Worm (Caenorhabditis elegans): ENCODE results near the gene K04C1.3.
A peak's percentile ranks its signal among the peaks of the same experiment; 100 is the strongest.

K04C1.3 gene

DNA sequence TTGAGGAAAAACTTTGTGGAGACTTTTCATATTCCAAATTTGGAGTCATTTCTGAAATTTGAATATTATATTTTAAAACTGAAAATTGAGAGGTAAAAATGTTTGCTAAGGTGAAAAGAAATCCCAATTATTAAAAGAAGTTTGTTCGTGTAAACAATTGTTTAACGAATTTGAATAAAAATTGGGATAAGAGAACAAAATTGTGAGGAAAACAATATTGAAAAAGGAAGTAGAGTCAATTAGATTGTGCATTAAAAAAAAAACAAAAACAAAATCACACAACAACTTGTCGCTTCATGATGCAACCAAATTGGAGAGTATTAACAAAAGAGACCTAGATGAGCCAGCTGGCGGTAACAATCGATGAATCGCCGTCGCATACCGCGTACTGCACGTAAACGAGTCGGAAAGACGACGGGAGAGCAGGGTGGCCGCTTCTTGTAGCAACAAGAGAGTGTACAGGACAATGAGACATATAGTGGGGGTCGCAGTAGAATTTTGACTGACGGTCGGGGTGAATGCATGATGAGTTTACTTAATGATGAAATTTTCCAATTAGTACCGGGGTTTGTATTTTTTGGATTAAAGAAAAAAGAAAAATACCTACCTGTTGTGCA is at the start of gene K04C1.3:
Gene K04C1.3 (minus strand): TSS at position 51 of the 617 bp plus-strand sequence.
- no peak for TF ChIP-seq R02D3.7 (tag; optimal IDR thresholded peaks at IDR 0.05)
- peak; percentile 3 for TF ChIP-seq elt-2 (tag; optimal IDR thresholded peaks at IDR 0.05)
- no peak for TF ChIP-seq nhr-67 (tag; optimal IDR thresholded peaks at IDR 0.05)
- TF ChIP-seq ceh-9 (tag; optimal IDR thresholded peaks at IDR 0.05) = no peak
- TF ChIP-seq daf-12 (tag; optimal IDR thresholded peaks at IDR 0.05) = no peak
- no peak for TF ChIP-seq eor-1 (tag; optimal IDR thresholded peaks at IDR 0.05)

DNA sequence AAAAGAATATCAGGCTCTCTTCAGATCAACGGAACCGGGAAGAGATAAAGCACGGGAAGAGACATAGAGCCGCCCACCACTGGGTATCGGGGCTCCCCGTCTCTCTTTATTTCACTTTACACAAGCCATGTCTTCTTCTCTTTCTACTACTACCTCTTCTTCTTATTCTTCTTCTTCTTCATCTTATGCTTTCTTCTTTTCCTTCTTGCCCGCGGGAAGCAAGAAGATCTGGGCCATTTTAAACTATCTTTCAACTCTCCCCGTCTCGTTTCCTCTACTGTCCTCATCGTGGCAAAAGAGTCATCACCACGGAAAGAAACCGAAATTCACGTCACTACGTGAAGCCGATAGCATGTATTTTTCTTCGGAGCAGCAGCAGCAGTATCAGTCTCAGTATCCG is 49.4 kb upstream of the K04C1.3 start:
- TF ChIP-seq daf-12 (tag; optimal IDR thresholded peaks at IDR 0.05) (no peak), nhr-237 (tag; optimal IDR thresholded peaks at IDR 0.05) (no peak), elt-1 (tag; optimal IDR thresholded peaks at IDR 0.05) (no peak), ceh-82 (tag; optimal IDR thresholded peaks at IDR 0.05) (no peak)

DNA sequence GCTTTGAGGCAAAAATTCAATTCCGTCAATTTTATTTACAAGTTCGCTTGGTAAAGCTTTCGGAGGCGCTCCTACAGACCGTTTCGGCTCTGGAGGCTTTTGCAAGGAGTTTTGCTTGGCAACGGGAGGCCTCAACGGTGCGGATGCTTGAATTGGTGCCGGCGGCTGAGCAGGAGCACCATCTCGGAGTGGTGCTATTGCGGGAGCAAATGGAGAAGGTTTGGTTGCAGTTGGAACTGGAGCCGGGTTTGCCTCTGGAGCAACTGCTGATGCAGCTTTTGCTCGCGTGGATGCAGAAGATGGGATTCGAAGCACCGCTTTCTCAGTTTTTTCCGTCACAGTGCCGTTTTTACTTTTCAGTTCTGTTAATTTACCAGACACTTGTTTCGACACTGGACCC is 46.8 kb upstream of the K04C1.3 start:
- TF ChIP-seq nhr-28 (tag; optimal IDR thresholded peaks at IDR 0.05) (no peak), nhr-43 (tag; optimal IDR thresholded peaks at IDR 0.05; ENCODE audit: poor library complexity, severe bottlenecking) (no peak), daf-12 (tag; optimal IDR thresholded peaks at IDR 0.05) (no peak), mml-1 (tag; optimal IDR thresholded peaks at IDR 0.05) (no peak)

DNA sequence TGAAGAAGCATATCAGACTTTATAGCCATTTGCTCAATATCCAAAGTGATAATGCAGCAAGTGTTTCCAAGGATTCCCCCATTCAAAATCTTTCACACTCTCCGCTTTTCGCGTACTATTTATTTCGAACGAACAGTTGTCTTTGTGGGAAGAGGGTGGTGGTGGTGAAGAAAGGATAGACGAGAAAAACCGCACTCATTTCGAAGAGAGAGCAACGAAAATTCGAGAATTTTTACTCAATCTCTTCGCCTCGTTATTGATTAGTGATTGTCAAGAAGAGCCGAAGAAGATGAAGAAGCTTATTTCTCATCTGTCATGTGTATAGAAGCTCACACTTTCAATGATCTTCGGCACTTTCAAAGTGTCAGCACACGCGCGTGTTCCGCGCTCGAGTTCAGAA is 44.7 kb upstream of the K04C1.3 start:
- TF ChIP-seq nhr-11 (tag; optimal IDR thresholded peaks at IDR 0.05) = peak; percentile 89
- TF ChIP-seq lin-39 (tag; optimal IDR thresholded peaks at IDR 0.05) = peak; percentile 9
- TF ChIP-seq fkh-10 (GFP tag; optimal IDR thresholded peaks at IDR 0.05) = no peak
- TF ChIP-seq nfya-1 (tag; optimal IDR thresholded peaks at IDR 0.05; ENCODE audit: insufficient read depth) = peak; percentile 14

DNA sequence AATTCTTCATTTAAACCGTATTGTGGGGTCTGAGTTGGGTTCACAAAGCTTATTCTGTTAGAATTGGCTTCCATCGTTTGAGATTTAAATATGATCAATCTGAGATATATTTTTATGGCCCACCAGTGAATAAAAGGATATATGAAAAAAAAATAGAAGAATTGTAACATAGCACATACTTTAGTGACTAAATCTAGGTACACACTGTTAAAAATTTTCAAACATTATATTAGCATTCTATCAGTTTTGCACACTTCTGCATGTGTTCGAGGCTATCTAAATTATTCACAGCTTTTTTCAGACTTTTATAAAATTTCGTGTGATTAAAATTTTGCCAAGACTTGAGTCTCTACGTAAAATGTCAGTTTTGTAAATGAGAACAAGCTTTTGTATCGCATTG is 38.3 kb upstream of the K04C1.3 start, which contains the start of gene E02H4.2:
Gene E02H4.2 (minus strand): TSS at position 101 of the 400 bp plus-strand sequence.
- TF ChIP-seq egl-27 (tag; optimal IDR thresholded peaks at IDR 0.05) (no peak), mdl-1 (tag; optimal IDR thresholded peaks at IDR 0.05) (no peak), nhr-11 (tag; optimal IDR thresholded peaks at IDR 0.05) (no peak), lsy-12 (tag; optimal IDR thresholded peaks at IDR 0.05) (no peak), elt-3 (tag; optimal IDR thresholded peaks at IDR 0.05) (no peak), fkh-10 (GFP tag; optimal IDR thresholded peaks at IDR 0.05) (no peak), nfya-1 (tag; optimal IDR thresholded peaks at IDR 0.05; ENCODE audit: insufficient read depth) (no peak), nhr-43 (tag; optimal IDR thresholded peaks at IDR 0.05; ENCODE audit: poor library complexity, severe bottlenecking) (no peak), sea-2 (GFP tag; optimal IDR thresholded peaks at IDR 0.05) (no peak), fkh-2 (tag; optimal IDR thresholded peaks at IDR 0.05) (no peak)

DNA sequence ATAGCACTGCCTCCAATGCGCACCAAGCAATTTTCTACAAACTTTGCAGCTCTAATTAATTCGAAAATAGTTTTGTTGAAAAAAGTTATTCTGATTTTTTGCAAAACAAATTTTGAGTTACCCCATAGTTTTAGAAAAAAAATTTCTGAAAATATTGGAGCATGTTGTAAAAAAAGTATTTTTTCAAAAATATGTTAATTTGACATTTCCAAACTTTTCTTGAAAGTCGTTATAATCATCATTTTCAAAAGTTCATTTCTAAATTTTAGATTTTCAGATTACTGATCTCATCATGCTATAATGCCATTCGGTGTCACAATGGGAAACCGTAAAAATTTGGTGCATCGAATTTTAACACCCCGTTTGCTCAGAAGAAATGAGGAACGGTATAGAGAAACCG is 24.6 kb upstream of the K04C1.3 start, which contains the start of gene del-1:
Gene del-1 (plus strand): TSS at position 301 of the 400 bp plus-strand sequence.
- TF ChIP-seq tbx-2 (tag; optimal IDR thresholded peaks at IDR 0.05) (no peak), ztf-4 (tag; optimal IDR thresholded peaks at IDR 0.05) (no peak), egl-5 (tag; optimal IDR thresholded peaks at IDR 0.05) (no peak), jun-1 (tag; optimal IDR thresholded peaks at IDR 0.05) (no peak), elt-3 (tag; optimal IDR thresholded peaks at IDR 0.05) (no peak), nhr-23 (tag; optimal IDR thresholded peaks at IDR 0.05) (no peak), nhr-11 (tag; optimal IDR thresholded peaks at IDR 0.05) (no peak), ceh-9 (tag; optimal IDR thresholded peaks at IDR 0.05) (no peak), sea-2 (GFP tag; optimal IDR thresholded peaks at IDR 0.05) (no peak), unc-62 (GFP tag; optimal IDR thresholded peaks at IDR 0.05) (no peak), mml-1 (tag; optimal IDR thresholded peaks at IDR 0.05) (no peak), pqm-1 (tag; optimal IDR thresholded peaks at IDR 0.05) (no peak), nhr-43 (tag; optimal IDR thresholded peaks at IDR 0.05; ENCODE audit: poor library complexity, severe bottlenecking) (no peak), zag-1 (tag; optimal IDR thresholded peaks at IDR 0.05) (no peak), ZK546.5 (tag; optimal IDR thresholded peaks at IDR 0.05) (no peak), ceh-82 (tag; optimal IDR thresholded peaks at IDR 0.05) (no peak), nhr-237 (tag; optimal IDR thresholded peaks at IDR 0.05) (no peak)
